Worm (Caenorhabditis elegans): ENCODE results near the gene F13H8.5.

Gene F13H8.5

DNA sequence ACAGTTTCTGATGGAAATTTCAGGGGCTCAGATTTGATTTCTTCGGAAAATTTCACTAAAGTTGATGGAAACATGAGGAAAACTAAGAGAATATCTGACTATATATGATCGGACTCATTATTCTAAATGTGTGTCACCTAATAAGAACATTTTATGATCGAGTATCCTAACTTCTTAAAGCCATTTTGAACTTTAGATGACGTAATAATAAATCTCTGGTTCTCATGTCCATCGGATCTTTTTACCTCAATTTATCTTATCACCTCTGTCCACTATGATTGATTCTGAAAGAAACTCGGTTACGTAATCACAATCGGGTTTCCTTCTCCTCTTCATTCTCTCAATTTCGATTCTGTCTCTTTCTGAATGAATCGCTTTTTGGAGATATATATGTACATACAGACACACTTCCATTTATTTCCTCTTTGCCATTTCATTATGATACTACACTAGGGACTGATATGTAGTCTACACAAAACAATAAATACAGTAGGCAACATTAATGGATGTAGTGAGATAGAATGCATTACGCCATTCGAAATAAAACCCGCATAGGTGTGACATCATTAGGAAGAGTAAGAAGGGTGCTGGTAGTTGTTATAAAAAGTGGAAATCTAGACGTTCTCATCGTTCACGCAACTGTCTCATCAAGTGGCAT lies 1.4 kb upstream of the F13H8.5 start:
- TF ChIP-seq zip-8 (tag; optimal IDR thresholded peaks at IDR 0.05) (peak; percentile 98), drap-1 (GFP tag; optimal IDR thresholded peaks at IDR 0.05) (no peak), ceh-83 (GFP tag; optimal IDR thresholded peaks at IDR 0.05) (no peak), sptf-1 (tag; optimal IDR thresholded peaks at IDR 0.05) (no peak), nhr-28 (tag; optimal IDR thresholded peaks at IDR 0.05) (no peak), mep-1 (tag; optimal IDR thresholded peaks at IDR 0.05) (no peak), flh-1 (GFP tag; optimal IDR thresholded peaks at IDR 0.05) (no peak)

DNA sequence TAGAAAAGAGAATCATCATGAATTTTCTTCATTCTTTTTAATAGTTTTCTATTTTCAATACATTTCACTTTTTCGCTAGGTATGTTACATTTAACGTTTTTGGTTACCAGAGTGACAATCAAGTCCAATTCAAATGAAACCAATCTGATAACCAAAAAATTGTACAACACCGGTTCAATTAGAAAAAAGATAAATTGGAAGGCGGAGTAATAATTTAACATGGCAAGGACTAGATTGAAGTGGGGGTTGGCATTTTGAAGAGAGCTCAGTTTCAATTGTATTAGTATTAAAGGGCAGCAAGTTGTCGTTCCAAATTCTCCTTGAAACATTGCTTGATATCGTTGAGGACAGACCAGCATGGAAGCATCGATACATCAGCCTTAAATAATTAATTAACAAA lies 3.2 kb downstream of the F13H8.5 start:
- TF ChIP-seq elt-3 (tag; optimal IDR thresholded peaks at IDR 0.05) (no peak), nhr-237 (tag; optimal IDR thresholded peaks at IDR 0.05) (no peak), nhr-12 (tag; optimal IDR thresholded peaks at IDR 0.05) (no peak), mab-5 (tag; optimal IDR thresholded peaks at IDR 0.05) (no peak), blmp-1 (tag; optimal IDR thresholded peaks at IDR 0.05) (no peak), nhr-76 (tag; optimal IDR thresholded peaks at IDR 0.05) (no peak), ham-2 (GFP tag; optimal IDR thresholded peaks at IDR 0.05) (no peak)

DNA sequence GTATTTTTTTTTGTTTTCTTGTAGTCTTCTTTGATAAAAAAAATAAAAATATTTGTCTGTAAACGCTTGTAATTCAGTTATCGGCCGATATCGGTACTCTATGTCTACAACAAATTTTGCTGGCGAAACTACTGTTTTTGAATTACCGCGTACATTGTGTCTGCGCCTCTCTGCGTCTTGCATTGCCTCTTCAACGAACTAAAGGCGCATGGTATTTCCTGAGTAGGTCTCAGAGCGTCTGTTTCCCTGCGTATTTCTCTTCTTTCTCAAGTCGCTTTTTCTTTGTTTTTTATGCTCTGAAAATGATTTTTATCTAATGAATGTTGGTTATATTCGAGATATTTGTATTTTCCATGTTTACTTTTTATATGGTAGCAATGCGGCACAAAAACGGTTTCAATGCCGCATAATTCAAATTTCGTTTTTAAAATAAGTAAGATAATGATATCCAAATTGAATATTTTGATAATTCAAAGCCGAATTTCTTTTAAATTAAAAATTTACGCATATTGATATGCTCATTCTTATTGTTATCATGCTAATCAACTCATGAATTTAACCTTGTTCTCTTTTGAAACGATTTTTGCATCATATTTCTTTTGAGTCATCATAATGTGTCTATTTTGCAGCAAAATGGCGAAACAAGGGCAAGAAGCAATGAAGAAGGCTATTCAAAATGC lies 5.0 kb downstream of the F13H8.5 start, which contains the start of gene phb-2:
phb-2 (plus strand) TSS at position 630 of the 680 bp plus-strand sequence.
- TF ChIP-seq snpc-4 (tag; optimal IDR thresholded peaks at IDR 0.05) (no peak), flh-1 (GFP tag; optimal IDR thresholded peaks at IDR 0.05) (no peak), elt-1 (tag; optimal IDR thresholded peaks at IDR 0.05; ENCODE audit: borderline replicate concordance, insufficient read depth) (no peak), lin-13 (tag; optimal IDR thresholded peaks at IDR 0.05) (no peak), hlh-1 (tag; optimal IDR thresholded peaks at IDR 0.05) (peak; percentile 56), tbx-8 (GFP tag; optimal IDR thresholded peaks at IDR 0.05) (no peak), unc-120 (tag; optimal IDR thresholded peaks at IDR 0.05; ENCODE audit: poor library complexity, severe bottlenecking) (peak; percentile 60), pha-4 (tag; optimal IDR thresholded peaks at IDR 0.05) (peak; percentile 92), M03D4.4 (tag; optimal IDR thresholded peaks at IDR 0.05) (no peak), elt-3 (tag; optimal IDR thresholded peaks at IDR 0.05) (no peak), zip-8 (tag; optimal IDR thresholded peaks at IDR 0.05) (no peak), nhr-237 (tag; optimal IDR thresholded peaks at IDR 0.05) (peak; percentile 81), unc-62 (GFP tag; optimal IDR thresholded peaks at IDR 0.05) (peak; percentile 32), lsy-2 (tag; optimal IDR thresholded peaks at IDR 0.05) (peak; percentile 81), nhr-28 (tag; optimal IDR thresholded peaks at IDR 0.05) (no peak), nhr-76 (tag; optimal IDR thresholded peaks at IDR 0.05) (no peak), mep-1 (tag; optimal IDR thresholded peaks at IDR 0.05) (peak; percentile 81), nhr-2 (tag; optimal IDR thresholded peaks at IDR 0.05) (peak; percentile 11), ces-1 (GFP tag; optimal IDR thresholded peaks at IDR 0.05) (peak; percentile 24), unc-39 (tag; optimal IDR thresholded peaks at IDR 0.05) (no peak), ceh-39 (tag; optimal IDR thresholded peaks at IDR 0.05) (peak; percentile 20), ham-2 (GFP tag; optimal IDR thresholded peaks at IDR 0.05) (no peak), sptf-1 (tag; optimal IDR thresholded peaks at IDR 0.05) (peak; percentile 37)

DNA sequence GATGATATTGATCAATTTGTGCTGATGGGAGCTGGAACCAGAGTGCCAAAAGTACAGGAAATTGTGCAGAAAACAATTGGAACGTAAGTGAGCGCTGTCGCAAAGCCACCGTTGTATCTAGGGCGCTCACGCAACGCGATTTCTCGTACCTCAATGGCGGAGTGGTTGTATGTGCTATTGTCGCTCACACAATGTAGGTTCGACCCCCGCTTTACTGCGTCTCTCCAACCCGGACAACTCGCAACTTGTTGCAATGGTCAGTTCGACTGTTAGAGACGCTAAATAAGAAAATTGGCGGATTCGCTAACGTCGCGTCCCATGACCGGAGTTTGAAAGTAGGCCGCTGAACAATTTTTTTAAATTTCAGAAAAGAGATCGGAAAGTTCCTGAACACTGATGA lies 7.4 kb downstream of the F13H8.5 start:
- no peak for TF ChIP-seq mab-5 (tag; optimal IDR thresholded peaks at IDR 0.05)
- TF ChIP-seq ham-2 (GFP tag; optimal IDR thresholded peaks at IDR 0.05): peak; percentile 79
- no peak for TF ChIP-seq elt-1 (tag; optimal IDR thresholded peaks at IDR 0.05; ENCODE audit: borderline replicate concordance, insufficient read depth)
- no peak for TF ChIP-seq snpc-4 (tag; optimal IDR thresholded peaks at IDR 0.05)
- TF ChIP-seq unc-62 (GFP tag; optimal IDR thresholded peaks at IDR 0.05): no peak
- TF ChIP-seq sptf-1 (tag; optimal IDR thresholded peaks at IDR 0.05): peak; percentile 92
- no peak for TF ChIP-seq nhr-2 (tag; optimal IDR thresholded peaks at IDR 0.05)
- TF ChIP-seq tbx-8 (GFP tag; optimal IDR thresholded peaks at IDR 0.05): peak; percentile 91
- peak; percentile 85 for TF ChIP-seq sem-2 (GFP tag; optimal IDR thresholded peaks at IDR 0.05)
- no peak for TF ChIP-seq blmp-1 (tag; optimal IDR thresholded peaks at IDR 0.05)
- TF ChIP-seq flh-1 (GFP tag; optimal IDR thresholded peaks at IDR 0.05): no peak
- no peak for TF ChIP-seq nhr-76 (tag; optimal IDR thresholded peaks at IDR 0.05)
- TF ChIP-seq nhr-237 (tag; optimal IDR thresholded peaks at IDR 0.05): no peak
- TF ChIP-seq ceh-43 (GFP tag; optimal IDR thresholded peaks at IDR 0.05): peak; percentile 74
- peak; percentile 65 for TF ChIP-seq pha-4 (tag; optimal IDR thresholded peaks at IDR 0.05)
- TF ChIP-seq nhr-28 (tag; optimal IDR thresholded peaks at IDR 0.05): no peak
- peak; percentile 50 for TF ChIP-seq lin-13 (tag; optimal IDR thresholded peaks at IDR 0.05)
- peak; percentile 89 for TF ChIP-seq lin-32 (GFP tag; optimal IDR thresholded peaks at IDR 0.05)
- TF ChIP-seq elt-3 (tag; optimal IDR thresholded peaks at IDR 0.05): no peak
- TF ChIP-seq nhr-12 (tag; optimal IDR thresholded peaks at IDR 0.05): no peak
- TF ChIP-seq unc-120 (tag; optimal IDR thresholded peaks at IDR 0.05; ENCODE audit: poor library complexity, severe bottlenecking): peak; percentile 82
- no peak for TF ChIP-seq ces-1 (GFP tag; optimal IDR thresholded peaks at IDR 0.05)
- TF ChIP-seq ztf-11 (tag; optimal IDR thresholded peaks at IDR 0.05): no peak
- no peak for TF ChIP-seq ceh-39 (tag; optimal IDR thresholded peaks at IDR 0.05)
- peak; percentile 88 for TF ChIP-seq drap-1 (GFP tag; optimal IDR thresholded peaks at IDR 0.05)
- TF ChIP-seq M03D4.4 (tag; optimal IDR thresholded peaks at IDR 0.05): peak; percentile 88
- TF ChIP-seq unc-39 (tag; optimal IDR thresholded peaks at IDR 0.05): peak; percentile 35
- TF ChIP-seq ceh-83 (GFP tag; optimal IDR thresholded peaks at IDR 0.05): peak; percentile 93
- no peak for TF ChIP-seq lsy-2 (tag; optimal IDR thresholded peaks at IDR 0.05)
- TF ChIP-seq bed-3 (GFP tag; optimal IDR thresholded peaks at IDR 0.05): peak; percentile 61
- peak; percentile 23 for TF ChIP-seq mep-1 (tag; optimal IDR thresholded peaks at IDR 0.05)
- TF ChIP-seq zip-8 (tag; optimal IDR thresholded peaks at IDR 0.05): no peak
- TF ChIP-seq hlh-1 (tag; optimal IDR thresholded peaks at IDR 0.05): peak; percentile 12
- TF ChIP-seq cnd-1 (tag; optimal IDR thresholded peaks at IDR 0.05): peak; percentile 90
- TF ChIP-seq mls-2 (tag; optimal IDR thresholded peaks at IDR 0.05): peak; percentile 91

All from whole organism, mixed stage, embryonic.